Worm (Caenorhabditis elegans): ENCODE measurements around the gene vps-32.1.

Gene vps-32.1

DNA sequence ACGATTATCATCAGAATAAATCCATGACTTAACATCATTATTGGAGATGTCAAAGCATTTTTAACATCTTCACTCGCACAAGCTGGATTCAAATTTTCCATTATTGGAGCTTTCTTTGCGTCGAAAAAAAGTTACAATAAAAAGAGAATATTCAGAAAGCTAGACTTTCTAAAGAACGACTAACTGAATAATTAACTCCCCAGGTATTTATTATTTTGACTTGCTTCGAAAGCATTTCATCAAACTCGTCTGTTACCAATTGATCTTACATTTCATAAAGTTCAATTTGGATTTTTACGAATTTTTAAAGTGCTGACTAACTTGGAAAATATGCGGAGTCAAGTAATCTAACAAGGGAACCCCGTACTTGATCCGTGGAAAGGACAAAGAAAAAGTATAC, 13.9 kb upstream of the vps-32.1 start, which contains the start of gene sra-29:
TSS of gene sra-29 (minus strand) at position 101 of the 400 bp plus-strand sequence.
- TF ChIP-seq ztf-11 (tag; optimal IDR thresholded peaks at IDR 0.05) (no peak), lin-29 (GFP tag; IDR thresholded peaks at IDR 0.05) (no peak), pha-4 (GFP tag; IDR thresholded peaks at IDR 0.05) (no peak), pha-4 (tag; optimal IDR thresholded peaks at IDR 0.05) (no peak), ceh-28 (tag; optimal IDR thresholded peaks at IDR 0.05) (no peak), nhr-77 (tag; optimal IDR thresholded peaks at IDR 0.05) (no peak), mdl-1 (tag; optimal IDR thresholded peaks at IDR 0.05) (no peak), ctbp-1 (GFP tag; IDR thresholded peaks at IDR 0.05) (no peak), tag-97 (GFP tag; IDR thresholded peaks at IDR 0.05) (no peak), nhr-10 (tag; optimal IDR thresholded peaks at IDR 0.05) (no peak), ceh-32 (tag; optimal IDR thresholded peaks at IDR 0.05; ENCODE audit: poor library complexity) (no peak), spr-1 (tag; optimal IDR thresholded peaks at IDR 0.05) (no peak), nhr-76 (tag; optimal IDR thresholded peaks at IDR 0.05) (no peak), lin-15B (tag; optimal IDR thresholded peaks at IDR 0.05) (no peak)

DNA sequence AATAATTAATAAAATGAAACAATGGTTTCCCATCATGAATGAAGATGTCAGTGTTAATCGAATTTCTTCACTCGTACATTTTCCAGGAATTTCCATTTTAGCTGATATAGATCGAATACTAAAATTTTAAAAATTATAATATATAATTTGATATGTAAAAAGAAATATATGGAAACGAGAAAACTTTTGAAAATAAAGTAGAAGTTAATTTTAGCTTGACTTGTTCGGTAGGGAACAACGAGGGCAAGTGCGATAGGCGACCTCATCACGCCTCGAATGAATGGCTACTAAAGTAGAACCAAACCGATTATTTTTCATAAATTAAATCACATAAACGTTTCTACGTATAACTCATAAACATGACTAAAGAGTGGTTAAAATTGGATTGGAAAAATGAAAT, 11.1 kb upstream of the vps-32.1 start, which contains the start of gene sra-31:
TSS of gene sra-31 (minus strand) at position 101 of the 400 bp plus-strand sequence.
- no peak for TF ChIP-seq T26A8.4 (GFP tag; IDR thresholded peaks at IDR 0.05)
- no peak for TF ChIP-seq D1046.2 (GFP tag; IDR thresholded peaks at IDR 0.05)
- no peak for TF ChIP-seq nhr-6 (tag; optimal IDR thresholded peaks at IDR 0.05)
- TF ChIP-seq ZK546.5 (tag; optimal IDR thresholded peaks at IDR 0.05), result no peak
- TF ChIP-seq set-16 (GFP tag; IDR thresholded peaks at IDR 0.05), result no peak
- TF ChIP-seq dmd-9 (GFP tag; IDR thresholded peaks at IDR 0.05), result no peak
- TF ChIP-seq nhr-25 (tag; optimal IDR thresholded peaks at IDR 0.05; ENCODE audit: borderline replicate concordance, insufficient read depth), result no peak
- no peak for TF ChIP-seq fos-1 (tag; optimal IDR thresholded peaks at IDR 0.05)
- TF ChIP-seq zfp-3 (GFP tag; conservative IDR thresholded peaks at IDR 0.05), result no peak
- TF ChIP-seq hmg-1.1 (GFP tag; IDR thresholded peaks at IDR 0.05), result no peak
- no peak for TF ChIP-seq hlh-30 (tag; optimal IDR thresholded peaks at IDR 0.05; ENCODE audit: insufficient read depth)
- TF ChIP-seq unc-130 (GFP tag; optimal IDR thresholded peaks at IDR 0.05), result no peak
- no peak for TF ChIP-seq F49E8.2 (tag; optimal IDR thresholded peaks at IDR 0.05; ENCODE audit: borderline replicate concordance)
- TF ChIP-seq php-3 (GFP tag; IDR thresholded peaks at IDR 0.05), result no peak
- no peak for TF ChIP-seq attf-4 (tag; optimal IDR thresholded peaks at IDR 0.05)
- no peak for TF ChIP-seq nhr-48 (tag; optimal IDR thresholded peaks at IDR 0.05)
- no peak for TF ChIP-seq spr-3 (GFP tag; optimal IDR thresholded peaks at IDR 0.05)
- no peak for TF ChIP-seq tra-1 (GFP tag; IDR thresholded peaks at IDR 0.05)
- no peak for TF ChIP-seq egl-43 (GFP tag; IDR thresholded peaks at IDR 0.05)

DNA sequence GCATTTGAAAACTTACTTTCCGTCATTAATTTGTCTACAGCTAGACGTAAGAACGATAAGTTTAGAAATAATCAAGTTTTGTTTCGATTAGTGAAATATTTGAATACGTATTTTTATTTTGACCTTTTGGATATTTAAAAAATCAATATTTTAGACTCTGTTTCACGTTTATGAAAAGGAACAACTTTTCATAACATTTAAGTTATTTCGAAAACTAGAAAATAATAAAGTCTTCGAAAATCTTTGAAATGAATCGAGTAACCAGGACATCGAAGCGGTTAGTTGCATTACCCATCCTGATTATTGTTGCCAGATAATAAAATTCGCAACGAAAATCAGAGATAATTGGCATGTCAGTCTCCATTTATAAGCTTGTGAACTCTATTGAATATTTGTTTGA, 8.3 kb upstream of the vps-32.1 start, which contains the start of gene C56C10.6:
TSS of gene C56C10.6 (minus strand) at position 101 of the 400 bp plus-strand sequence.
- no peak for TF ChIP-seq tra-1 (GFP tag; IDR thresholded peaks at IDR 0.05)
- TF ChIP-seq ztf-7 (tag; optimal IDR thresholded peaks at IDR 0.05), result no peak
- TF ChIP-seq unc-130 (GFP tag; optimal IDR thresholded peaks at IDR 0.05), result no peak
- no peak for TF ChIP-seq mxl-2 (GFP tag; conservative IDR thresholded peaks at IDR 0.05)
- no peak for TF ChIP-seq nhr-6 (tag; optimal IDR thresholded peaks at IDR 0.05)
- TF ChIP-seq zip-2 (tag; optimal IDR thresholded peaks at IDR 0.05), result no peak
- no peak for TF ChIP-seq madf-5 (GFP tag; IDR thresholded peaks at IDR 0.05)
- no peak for TF ChIP-seq sdz-12 (GFP tag; optimal IDR thresholded peaks at IDR 0.05)
- TF ChIP-seq nhr-11 (tag; optimal IDR thresholded peaks at IDR 0.05), result no peak
- no peak for TF ChIP-seq F10B5.3 (tag; optimal IDR thresholded peaks at IDR 0.05)
- TF ChIP-seq daf-16 (GFP tag; optimal IDR thresholded peaks at IDR 0.05), result no peak
- TF ChIP-seq daf-16 (tag; optimal IDR thresholded peaks at IDR 0.05), result no peak
- TF ChIP-seq ctbp-1 (GFP tag; IDR thresholded peaks at IDR 0.05), result no peak
- no peak for TF ChIP-seq F44E2.7 (GFP tag; IDR thresholded peaks at IDR 0.05)
